Worm (Caenorhabditis elegans): ENCODE results near the gene sdz-38.

- TF ChIP-seq flt-1 (GFP tag; IDR thresholded peaks at IDR 0.05) = no peak
- no peak for TF ChIP-seq T22C8.4 (GFP tag; IDR thresholded peaks at IDR 0.05)
- TF ChIP-seq cog-1 (tag; optimal IDR thresholded peaks at IDR 0.05) = no peak
- TF ChIP-seq ref-1 (GFP tag; conservative IDR thresholded peaks at IDR 0.05) = no peak
- no peak for TF ChIP-seq ztf-23 (GFP tag; IDR thresholded peaks at IDR 0.05)
- no peak for TF ChIP-seq tab-1 (GFP tag; IDR thresholded peaks at IDR 0.05)
- TF ChIP-seq klf-2 (GFP tag; conservative IDR thresholded peaks at IDR 0.05) = no peak
- TF ChIP-seq ztf-29 (GFP tag; IDR thresholded peaks at IDR 0.05) = no peak
Measured at ce11 chrII:9956116-9956515, 25.5 kb downstream of the sdz-38 start.
